Worm (Caenorhabditis elegans) whole organism, young adult: Measurements from ENCODE around the gene C25H3.16.

Experiments used
- ama-1 ChIP-seq, 3 experiments: fragments of 150-350 bp in 1 of 3; sonication (generic microtip) in 2 of 3; optimal IDR thresholded peaks; 2 replicates each; lab custom pipeline; 2014 to 2018; ENCODE audit warnings: missing biosample characterization in 2 of 3, missing genetic modification characterization in 2 of 3, missing genetic modification reagents in 2 of 3
- athp-1 ChIP-seq: sonication (generic microtip); optimal IDR thresholded peaks from 2 replicates; lab custom pipeline; 2017; ENCODE audit warnings: mild to moderate bottlenecking, missing genetic modification characterization, missing compliant biosample characterization
- efl-1 ChIP-seq: fragments of 150-350 bp; optimal IDR thresholded peaks from 2 replicates; lab custom pipeline; 2014; ENCODE audit warnings: missing biosample characterization, missing genetic modification reagents, missing genetic modification characterization
- lin-26 ChIP-seq: fragments of 200-800 bp; sonication (Bioruptor generic); IDR thresholded peaks from 2 replicates; pipeline ENCODE4 v1.3.6; 2022; ENCODE audit warnings: missing genetic modification reagents, missing genetic modification characterization, missing compliant biosample characterization
- lsy-27 ChIP-seq: sonication (generic microtip); optimal IDR thresholded peaks from 2 replicates; lab custom pipeline; 2017; ENCODE audit warnings: missing genetic modification characterization, mild to moderate bottlenecking, missing compliant biosample characterization, antibody characterized with exemption, missing genotype, borderline replicate concordance; ENCODE audit not compliant: insufficient read depth
- mxl-1 ChIP-seq: sonication (generic microtip); optimal IDR thresholded peaks from 2 replicates; lab custom pipeline; 2016; ENCODE audit warnings: missing genetic modification characterization, missing compliant biosample characterization
- pha-4 ChIP-seq: fragments of 150-350 bp; sonication (generic microtip); optimal IDR thresholded peaks from 2 replicates; lab custom pipeline; 2014; ENCODE audit warnings: missing biosample characterization, missing genetic modification reagents, missing genetic modification characterization

ce11 chrII:5667540-5667939 is 1.4 kb downstream of the C25H3.16 start:
- TF ChIP-seq athp-1 (tag; lab: Kevin White, UChicago) (no peak), efl-1 (no peak), ama-1 (optimal IDR thresholded peaks at IDR 0.05; lab: Kevin White, UChicago) (no peak), ama-1 (GFP tag; optimal IDR thresholded peaks at IDR 0.05; lab: Kevin White, UChicago) (no peak), pha-4 (tag; lab: Kevin White, UChicago) (no peak), mxl-1 (tag; lab: Kevin White, UChicago) (no peak), lin-26 (GFP tag; lab: Robert Waterston, UW) (no peak), lsy-27 (tag; lab: Kevin White, UChicago) (no peak)
